Worm (Caenorhabditis elegans) whole organism, L4/young adult: ENCODE results near the gene C17H12.37.

ENCODE experiments used
- W03F9.2 ChIP-seq: fragments of 150-350 bp; optimal IDR thresholded peaks from 2 replicates; lab custom pipeline; 2014; ENCODE audit warnings: missing biosample characterization, missing genetic modification characterization
- him-1 ChIP-seq: sonication (generic microtip); optimal IDR thresholded peaks from 2 replicates; lab custom pipeline; 2016; ENCODE audit warnings: missing genotype, missing genetic modification reagents, missing genetic modification characterization, missing compliant biosample characterization

ce11 chrIV:6777156-6777555, 27.8 kb upstream of the C17H12.37 start:
- TF ChIP-seq him-1 (no peak), W03F9.2 (tag; lab: Kevin White, UChicago) (no peak)
